Fruit fly (Drosophila melanogaster) whole organism, embryonic: Measurements from ENCODE around the gene CG15418.

Source experiments
- B-H1 ChIP-seq: fragments of 200-800 bp; sonication (Bioruptor generic); IDR thresholded peaks from 3 replicates; pipeline ENCODE4 v1.3.6; 2022; ENCODE audit warnings: missing biosample characterization, missing genetic modification characterization
- CG10366 ChIP-seq: fragments of 200-800 bp; sonication (Bioruptor generic); IDR thresholded peaks from 2 replicates; pipeline ENCODE4 v1.3.6; 2022; ENCODE audit warnings: missing biosample characterization, missing genetic modification characterization
- CG11085 ChIP-seq: fragments of 200-800 bp; sonication (Bioruptor generic); IDR thresholded peaks from 2 replicates; pipeline ENCODE4 v1.3.6; 2022; ENCODE audit warnings: missing biosample characterization, missing genetic modification characterization
- CG13287 ChIP-seq: fragments of 200-800 bp; sonication (Bioruptor generic); IDR thresholded peaks from 2 replicates; pipeline ENCODE4 v1.3.6; 2022; ENCODE audit warnings: missing biosample characterization, missing genetic modification characterization; ENCODE audit not compliant: partially characterized antibody
- CG15479 ChIP-seq: fragments of 200-800 bp; sonication (Bioruptor generic); optimal IDR thresholded peaks from 3 replicates; lab custom pipeline; 2019; ENCODE audit warnings: missing biosample characterization, mild to moderate bottlenecking, missing genetic modification characterization, moderate library complexity
- CG2129 ChIP-seq: fragments of 200-800 bp; sonication (Bioruptor generic); IDR thresholded peaks from 2 replicates; pipeline ENCODE4 v1.3.6; 2022; ENCODE audit warnings: missing biosample characterization, missing genetic modification characterization; ENCODE audit not compliant: partially characterized antibody
- CG2678 ChIP-seq: fragments of 200-800 bp; sonication (Bioruptor generic); optimal IDR thresholded peaks from 3 replicates; lab custom pipeline; 2019; ENCODE audit warnings: missing biosample characterization, mild to moderate bottlenecking, missing genetic modification characterization, moderate library complexity
- CG2889 ChIP-seq: fragments of 200-800 bp; sonication (Bioruptor generic); IDR thresholded peaks from 3 replicates; pipeline ENCODE4 v1.3.6; 2022; ENCODE audit warnings: missing biosample characterization, missing genetic modification characterization
- CG30403 ChIP-seq: fragments of 200-800 bp; sonication (Bioruptor generic); optimal IDR thresholded peaks from 3 replicates; lab custom pipeline; 2016; ENCODE audit warnings: missing biosample characterization, missing genetic modification characterization
- CG30431 ChIP-seq: fragments of 200-800 bp; sonication (Bioruptor generic); optimal IDR thresholded peaks from 2 replicates; lab custom pipeline; 2017; ENCODE audit warnings: missing biosample characterization, missing genetic modification characterization
- CG33213 ChIP-seq: fragments of 200-800 bp; sonication (Bioruptor generic); optimal IDR thresholded peaks from 3 replicates; lab custom pipeline; 2016; ENCODE audit warnings: missing biosample characterization, missing genetic modification characterization
- CG43689 ChIP-seq: fragments of 200-800 bp; sonication (Bioruptor generic); IDR thresholded peaks from 2 replicates; pipeline ENCODE4 v1.3.6; 2022; ENCODE audit warnings: missing biosample characterization, missing genetic modification characterization
- CG6272 ChIP-seq: fragments of 200-800 bp; sonication (Bioruptor generic); IDR thresholded peaks from 2 replicates; pipeline ENCODE4 v1.3.6; 2022; ENCODE audit warnings: missing biosample characterization, missing genetic modification characterization
- D19B ChIP-seq: fragments of 200-800 bp; sonication (Bioruptor generic); optimal IDR thresholded peaks from 2 replicates; lab custom pipeline; 2017; ENCODE audit warnings: missing biosample characterization, mild to moderate bottlenecking, missing genetic modification characterization
- Dip2 ChIP-seq: fragments of 200-800 bp; sonication (Bioruptor generic); IDR thresholded peaks from 2 replicates; pipeline ENCODE4 v1.3.6; 2022; ENCODE audit warnings: missing biosample characterization, missing genetic modification characterization
- Dll ChIP-seq: fragments of 200-800 bp; sonication (Bioruptor generic); IDR thresholded peaks from 4 replicates; pipeline ENCODE4 v1.3.6; 2022; ENCODE audit warnings: missing biosample characterization, missing genetic modification characterization; ENCODE audit not compliant: partially characterized antibody
- Dp ChIP-seq: fragments of 200-800 bp; sonication (Bioruptor generic); optimal IDR thresholded peaks from 2 replicates; lab custom pipeline; 2018; ENCODE audit warnings: missing biosample characterization, mild to moderate bottlenecking, missing genetic modification characterization, moderate library complexity
- E2f2 ChIP-seq: fragments of 200-800 bp; sonication (Bioruptor generic); IDR thresholded peaks from 2 replicates; pipeline ENCODE4 v1.3.6; 2022; ENCODE audit warnings: missing biosample characterization, missing genetic modification characterization
- Fer2 ChIP-seq: fragments of 200-800 bp; sonication (Bioruptor generic); optimal IDR thresholded peaks from 2 replicates; lab custom pipeline; 2018; ENCODE audit warnings: missing biosample characterization, mild to moderate bottlenecking, missing genetic modification characterization, moderate library complexity
- HHEX ChIP-seq: fragments of 200-800 bp; sonication (Bioruptor generic); optimal IDR thresholded peaks from 3 replicates; lab custom pipeline; 2017; ENCODE audit warnings: missing biosample characterization, mild to moderate bottlenecking, missing genetic modification characterization, missing genetic modification reagents
- HLH3B ChIP-seq: fragments of 200-800 bp; sonication (Bioruptor generic); IDR thresholded peaks from 2 replicates; pipeline ENCODE4 v1.3.6; 2022; ENCODE audit warnings: missing biosample characterization, missing genetic modification characterization
- Hey ChIP-seq: fragments of 200-800 bp; sonication (Bioruptor generic); optimal IDR thresholded peaks from 3 replicates; lab custom pipeline; 2018; ENCODE audit warnings: missing biosample characterization, mild to moderate bottlenecking, missing genetic modification characterization
- MBD-R2 ChIP-seq: fragments of 200-800 bp; sonication (Bioruptor generic); IDR thresholded peaks from 2 replicates; pipeline ENCODE4 v1.3.6; 2022; ENCODE audit warnings: missing biosample characterization, missing genetic modification characterization
- Ssrp ChIP-seq: fragments of 200-800 bp; sonication (Bioruptor generic); optimal IDR thresholded peaks from 2 replicates; lab custom pipeline; 2018; ENCODE audit warnings: missing biosample characterization, mild to moderate bottlenecking, missing genetic modification characterization, moderate library complexity
- dan ChIP-seq: fragments of 200-800 bp; sonication (Bioruptor generic); IDR thresholded peaks from 2 replicates; pipeline ENCODE4 v1.3.6; 2022; ENCODE audit warnings: missing biosample characterization, missing genetic modification characterization
- disco-r ChIP-seq: fragments of 200-800 bp; sonication (Bioruptor generic); optimal IDR thresholded peaks from 2 replicates; lab custom pipeline; 2016; ENCODE audit warnings: missing biosample characterization, missing genetic modification characterization
- esg ChIP-seq: fragments of 200-800 bp; sonication (Bioruptor generic); conservative IDR thresholded peaks from 2 replicates; pipeline ENCODE4 v1.3.6; 2022; ENCODE audit warnings: missing biosample characterization, missing genetic modification characterization
- eve ChIP-seq, 2 experiments: fragments of >200 bp; optimal IDR thresholded peaks; 2 replicates each; lab custom pipeline; 2017; ENCODE audit warnings: missing biosample characterization in 2 of 2, missing genetic modification characterization in 2 of 2
- gcm ChIP-seq: fragments of 200-800 bp; sonication (Bioruptor generic); optimal IDR thresholded peaks from 2 replicates; lab custom pipeline; 2019; ENCODE audit warnings: missing biosample characterization, mild to moderate bottlenecking, missing genetic modification characterization, moderate library complexity
- ham ChIP-seq: fragments of 200-800 bp; sonication (Bioruptor generic); IDR thresholded peaks from 2 replicates; pipeline ENCODE4 v1.3.6; 2022; ENCODE audit warnings: missing biosample characterization, missing genetic modification characterization
- hbn ChIP-seq: fragments of 200-800 bp; sonication (Bioruptor generic); IDR thresholded peaks from 2 replicates; pipeline ENCODE4 v1.3.6; 2022; ENCODE audit warnings: missing biosample characterization, missing genetic modification characterization; ENCODE audit not compliant: partially characterized antibody
- inv ChIP-seq: fragments of 200-800 bp; sonication (Bioruptor generic); IDR thresholded peaks from 2 replicates; pipeline ENCODE4 v1.3.6; 2022; ENCODE audit warnings: missing biosample characterization, missing genetic modification characterization; ENCODE audit not compliant: partially characterized antibody
- kay ChIP-seq: fragments of 200-800 bp; sonication (Bioruptor generic); optimal IDR thresholded peaks from 2 replicates; lab custom pipeline; 2016; ENCODE audit warnings: missing biosample characterization, missing genetic modification characterization
- ken ChIP-seq: fragments of 200-800 bp; sonication (Bioruptor generic); IDR thresholded peaks from 3 replicates; pipeline ENCODE4 v1.3.6; 2022; ENCODE audit warnings: missing biosample characterization, missing genetic modification characterization
- mirr ChIP-seq: fragments of 200-800 bp; sonication (Bioruptor generic); optimal IDR thresholded peaks from 3 replicates; lab custom pipeline; 2018; ENCODE audit warnings: missing biosample characterization, mild to moderate bottlenecking, missing genetic modification characterization
- otp ChIP-seq: fragments of 200-800 bp; sonication (Bioruptor generic); IDR thresholded peaks from 3 replicates; pipeline ENCODE4, ENCODE4 v1.3.6; 2022; ENCODE audit warnings: missing biosample characterization, missing genetic modification characterization
- phol ChIP-seq: fragments of 200-800 bp; sonication (Bioruptor generic); optimal IDR thresholded peaks from 3 replicates; lab custom pipeline; 2018; ENCODE audit warnings: missing biosample characterization, mild to moderate bottlenecking, missing genetic modification characterization, moderate library complexity
- pzg ChIP-seq: fragments of 200-800 bp; sonication (Bioruptor generic); optimal IDR thresholded peaks from 3 replicates; lab custom pipeline; 2018; ENCODE audit warnings: missing biosample characterization, mild to moderate bottlenecking, missing genetic modification characterization, moderate library complexity
- ranshi ChIP-seq: fragments of 200-800 bp; sonication (Bioruptor generic); IDR thresholded peaks from 2 replicates; pipeline ENCODE4 v1.3.6; 2022; ENCODE audit warnings: missing biosample characterization, missing genetic modification characterization
- scrt ChIP-seq: fragments of 200-800 bp; sonication (Bioruptor generic); optimal IDR thresholded peaks from 2 replicates; lab custom pipeline; 2018; ENCODE audit warnings: missing biosample characterization, mild to moderate bottlenecking, missing genetic modification characterization, moderate library complexity
- sens-2 ChIP-seq: fragments of 200-800 bp; sonication (Bioruptor generic); IDR thresholded peaks from 2 replicates; pipeline ENCODE4 v1.3.6; 2022; ENCODE audit warnings: missing biosample characterization, missing genetic modification characterization
- sima ChIP-seq: fragments of 200-800 bp; sonication (Bioruptor generic); optimal IDR thresholded peaks from 2 replicates; lab custom pipeline; 2016; ENCODE audit warnings: missing biosample characterization, missing genetic modification characterization
- sqz ChIP-seq: fragments of 200-800 bp; sonication (Bioruptor generic); optimal IDR thresholded peaks from 3 replicates; lab custom pipeline; 2018; ENCODE audit warnings: missing biosample characterization, mild to moderate bottlenecking, missing genetic modification characterization
- sug ChIP-seq: fragments of 200-800 bp; optimal IDR thresholded peaks from 2 replicates; lab custom pipeline; 2019; ENCODE audit warnings: missing biosample characterization, mild to moderate bottlenecking, missing genetic modification characterization, moderate library complexity
- tin ChIP-seq: fragments of 200-800 bp; sonication (Bioruptor generic); optimal IDR thresholded peaks from 3 replicates; lab custom pipeline; 2016; ENCODE audit warnings: missing biosample characterization, missing genetic modification characterization
- tll ChIP-seq, 2 experiments: fragments of 200-800 bp in 1 of 2; fragments of >200 bp in 1 of 2; sonication (Bioruptor generic) in 1 of 2; optimal IDR thresholded peaks; 2 replicates each; lab custom pipeline; 2017 to 2019; ENCODE audit warnings: missing biosample characterization in 2 of 2, missing genetic modification characterization in 2 of 2, mild to moderate bottlenecking in 1 of 2, moderate library complexity in 1 of 2
- vfl ChIP-seq: fragments of 200-800 bp; sonication (Bioruptor generic); optimal IDR thresholded peaks from 2 replicates; lab custom pipeline; 2016; ENCODE audit warnings: missing biosample characterization, missing genetic modification characterization
- zen2 ChIP-seq: fragments of 200-800 bp; sonication (Bioruptor generic); IDR thresholded peaks from 3 replicates; pipeline ENCODE4 v1.3.6; 2022; ENCODE audit warnings: missing biosample characterization, missing genetic modification characterization; ENCODE audit not compliant: partially characterized antibody

Gene CG15418

DNA sequence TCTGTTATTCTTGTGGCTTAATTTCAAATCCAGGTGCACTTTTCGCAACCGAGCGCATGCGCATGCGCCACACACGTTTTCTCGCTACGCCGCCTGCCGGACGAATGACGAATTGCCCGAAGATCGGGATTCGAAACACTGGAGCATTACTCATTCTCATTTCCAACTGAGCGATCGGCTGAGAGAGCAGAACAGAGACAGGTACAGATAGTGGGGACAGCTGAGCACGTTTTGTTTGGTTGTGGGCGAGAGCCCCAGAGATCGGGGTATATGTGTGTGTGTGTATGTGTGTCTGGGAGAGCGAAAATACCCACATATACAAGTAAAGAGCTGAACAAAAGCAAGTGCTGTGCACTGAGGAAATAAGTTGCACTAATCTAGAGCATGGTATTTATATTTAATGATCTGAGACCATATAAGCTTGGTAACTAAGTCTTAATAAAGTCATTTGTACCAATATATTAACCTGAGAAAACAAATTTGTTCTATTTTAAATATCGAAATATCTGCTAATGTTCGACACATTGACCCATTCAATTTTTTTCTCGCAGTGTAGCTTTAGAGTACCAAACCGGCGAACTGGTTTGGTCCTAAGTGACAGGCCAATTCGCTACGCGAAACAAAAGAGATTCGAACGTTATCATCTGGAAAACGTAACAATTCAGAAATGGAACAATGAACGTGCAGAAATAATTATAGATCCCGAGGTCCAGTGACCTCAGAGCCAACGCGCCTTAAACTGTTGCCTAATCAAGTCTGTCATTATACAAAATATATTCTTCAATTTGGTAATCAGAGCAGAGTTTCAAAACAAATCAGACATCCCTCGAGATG lies 10.8 kb upstream of the CG15418 start:
- TF ChIP-seq inv (GFP tag; lab: Robert Waterston, UW) = 0 out of 2 replicates have a peak, but pooled peaks have one; percentile 10
- TF ChIP-seq sens-2 (GFP tag; lab: Robert Waterston, UW) = peak; percentile 93
- peak in 1 of 2 experiments; percentile 32 for TF ChIP-seq tll (GFP tag; optimal IDR thresholded peaks at IDR 0.05; lab: Kevin White, UChicago)
- peak; percentile 93 for TF ChIP-seq sug (tag; lab: Kevin White, UChicago)
- peak; percentile 94 for TF ChIP-seq D19B (GFP tag; lab: Kevin White, UChicago)
- TF ChIP-seq dan (GFP tag; lab: Robert Waterston, UW) = peak; percentile 95
- TF ChIP-seq CG2129 (GFP tag; lab: Robert Waterston, UW) = no peak
- peak; percentile 97 for TF ChIP-seq otp (GFP tag; lab: Robert Waterston, UW)
- TF ChIP-seq Fer2 = peak; percentile 95
- peak; percentile 97 for TF ChIP-seq B-H1 (GFP tag; lab: Robert Waterston, UW)
- peak; percentile 77 for TF ChIP-seq CG43689 (GFP tag; lab: Robert Waterston, UW)
- TF ChIP-seq Dip2 (GFP tag; lab: Robert Waterston, UW) = peak; percentile 72
- peak; percentile 95 for TF ChIP-seq mirr (GFP tag; lab: Kevin White, UChicago)
- TF ChIP-seq kay (GFP tag; lab: Kevin White, UChicago) = peak; percentile 97
- peak; percentile 97 for TF ChIP-seq scrt
- TF ChIP-seq E2f2 (GFP tag; lab: Robert Waterston, UW) = peak; percentile 81
- TF ChIP-seq CG30403 (GFP tag; lab: Kevin White, UChicago) = peak; percentile 96
- TF ChIP-seq CG10366 (GFP tag; lab: Robert Waterston, UW) = peak; percentile 95
- peak; percentile 92 for TF ChIP-seq vfl (GFP tag; lab: Kevin White, UChicago)
- TF ChIP-seq ham (GFP tag; lab: Robert Waterston, UW) = peak; percentile 78
- peak; percentile 89 for TF ChIP-seq Ssrp (tag; lab: Kevin White, UChicago)
- TF ChIP-seq CG2678 = peak; percentile 99
- peak; percentile 27 for TF ChIP-seq pzg (GFP tag; lab: Kevin White, UChicago)
- TF ChIP-seq Hey = peak; percentile 65
- TF ChIP-seq CG2889 (GFP tag; lab: Robert Waterston, UW) = peak; percentile 90
- TF ChIP-seq ranshi = peak; percentile 95
- TF ChIP-seq ken (GFP tag; lab: Robert Waterston, UW) = peak; percentile 92
- 0 out of 2 replicates have a peak, but pooled peaks have one; percentile 11 for TF ChIP-seq CG13287
- peak; percentile 92 for TF ChIP-seq tin (GFP tag; lab: Kevin White, UChicago)
- peak; percentile 74 to 98 for TF ChIP-seq eve (GFP tag; optimal IDR thresholded peaks at IDR 0.05; lab: Kevin White, UChicago)
- peak; percentile 99 for TF ChIP-seq phol
- TF ChIP-seq zen2 (GFP tag; lab: Robert Waterston, UW) = peak; percentile 20
- no peak for TF ChIP-seq Dp
- peak; percentile 99 for TF ChIP-seq HHEX
- peak; percentile 96 for TF ChIP-seq HLH3B (GFP tag; lab: Robert Waterston, UW)
- peak; percentile 91 for TF ChIP-seq MBD-R2 (GFP tag; lab: Robert Waterston, UW)
- peak; percentile 64 for TF ChIP-seq CG15479 (GFP tag; lab: Kevin White, UChicago)
- peak; percentile 84 for TF ChIP-seq sima (GFP tag; lab: Kevin White, UChicago)
- peak; percentile 97 for TF ChIP-seq sqz (GFP tag; lab: Kevin White, UChicago)
- peak; percentile 96 for TF ChIP-seq esg (GFP tag; lab: Robert Waterston, UW)
- TF ChIP-seq hbn (GFP tag; lab: Robert Waterston, UW) = no peak
- peak; percentile 86 for TF ChIP-seq CG30431 (GFP tag; lab: Kevin White, UChicago)
- TF ChIP-seq Dll (GFP tag; lab: Robert Waterston, UW) = 0 out of 4 replicates have a peak, but pooled peaks have one; percentile 26
- peak; percentile 97 for TF ChIP-seq CG6272
- peak; percentile 91 for TF ChIP-seq disco-r (GFP tag; lab: Kevin White, UChicago)
- TF ChIP-seq gcm = peak; percentile 94
- peak; percentile 97 for TF ChIP-seq CG11085 (GFP tag; lab: Robert Waterston, UW)
- peak; percentile 91 for TF ChIP-seq CG33213 (GFP tag; lab: Kevin White, UChicago)
